Fruit fly (Drosophila melanogaster) whole organism, embryonic: Measurements from ENCODE around the gene CG8051.

ENCODE experiments used
- Aef1 ChIP-seq: fragments of 200-800 bp; sonication (Bioruptor generic); IDR thresholded peaks from 3 replicates; pipeline ENCODE4 v1.3.6; 2022; ENCODE audit warnings: missing biosample characterization, missing genetic modification characterization
- CG10147 ChIP-seq: fragments of 200-800 bp; sonication (Bioruptor generic); optimal IDR thresholded peaks from 2 replicates; lab custom pipeline; 2019; ENCODE audit warnings: missing biosample characterization, mild to moderate bottlenecking, missing genetic modification characterization, moderate library complexity
- CG10209 ChIP-seq: fragments of 200-800 bp; sonication (Bioruptor generic); optimal IDR thresholded peaks from 3 replicates; lab custom pipeline; 2017; ENCODE audit warnings: missing biosample characterization, mild to moderate bottlenecking, missing genetic modification characterization, missing genetic modification reagents
- CG10267 ChIP-seq: fragments of 200-800 bp; sonication (Bioruptor generic); optimal IDR thresholded peaks from 2 replicates; lab custom pipeline; 2018; ENCODE audit warnings: missing biosample characterization, mild to moderate bottlenecking, missing genetic modification characterization, moderate library complexity
- CG10321 ChIP-seq: fragments of 200-800 bp; sonication (Bioruptor generic); IDR thresholded peaks from 2 replicates; pipeline ENCODE4 v1.3.6; 2022; ENCODE audit warnings: missing biosample characterization, missing genetic modification characterization
- CG10366 ChIP-seq: fragments of 200-800 bp; sonication (Bioruptor generic); IDR thresholded peaks from 2 replicates; pipeline ENCODE4 v1.3.6; 2022; ENCODE audit warnings: missing biosample characterization, missing genetic modification characterization
- CG17612 ChIP-seq: fragments of 200-800 bp; sonication (Bioruptor generic); IDR thresholded peaks from 2 replicates; pipeline ENCODE4 v1.3.6; 2022; ENCODE audit warnings: missing biosample characterization, missing genetic modification characterization
- CG2889 ChIP-seq: fragments of 200-800 bp; sonication (Bioruptor generic); IDR thresholded peaks from 3 replicates; pipeline ENCODE4 v1.3.6; 2022; ENCODE audit warnings: missing biosample characterization, missing genetic modification characterization
- CG31365 ChIP-seq: fragments of 200-800 bp; sonication (Bioruptor generic); optimal IDR thresholded peaks from 2 replicates; lab custom pipeline; 2018; ENCODE audit warnings: missing biosample characterization, mild to moderate bottlenecking, missing genetic modification characterization
- CG3163 ChIP-seq: fragments of 200-800 bp; sonication (Bioruptor generic); optimal IDR thresholded peaks from 3 replicates; lab custom pipeline; 2016; ENCODE audit warnings: missing biosample characterization, missing genetic modification characterization
- CG32532 ChIP-seq: fragments of 200-800 bp; sonication (Bioruptor generic); IDR thresholded peaks from 2 replicates; pipeline ENCODE4 v1.3.6; 2022; ENCODE audit warnings: missing biosample characterization, missing genetic modification characterization
- CG32772 ChIP-seq: fragments of 200-800 bp; sonication (Bioruptor generic); IDR thresholded peaks from 2 replicates; pipeline ENCODE4 v1.3.6; 2022; ENCODE audit warnings: missing biosample characterization, missing genetic modification characterization
- CG4617 ChIP-seq: fragments of 200-800 bp; sonication (Bioruptor generic); optimal IDR thresholded peaks from 3 replicates; lab custom pipeline; 2016; ENCODE audit warnings: missing biosample characterization, missing genetic modification characterization, borderline replicate concordance
- CG6854 ChIP-seq: fragments of 200-800 bp; sonication (Bioruptor generic); optimal IDR thresholded peaks from 3 replicates; lab custom pipeline; 2017; ENCODE audit warnings: missing biosample characterization, mild to moderate bottlenecking, missing genetic modification characterization
- CG7372 ChIP-seq: fragments of 200-800 bp; sonication (Bioruptor generic); IDR thresholded peaks from 2 replicates; pipeline ENCODE4 v1.3.6; 2022; ENCODE audit warnings: missing biosample characterization, missing genetic modification characterization
- CG8290 ChIP-seq, 3 experiments: fragments of 200-800 bp; sonication (Bioruptor generic); optimal IDR thresholded peaks; 2 replicates each; lab custom pipeline; 2016 to 2019; ENCODE audit warnings: missing biosample characterization in 3 of 3, missing genetic modification characterization in 3 of 3, mild to moderate bottlenecking in 2 of 3, moderate library complexity in 1 of 3
- CG8765 ChIP-seq: fragments of 200-800 bp; sonication (Bioruptor generic); IDR thresholded peaks from 2 replicates; pipeline ENCODE4 v1.3.6; 2022; ENCODE audit warnings: missing biosample characterization, missing genetic modification characterization
- CG8924 ChIP-seq: fragments of 200-800 bp; optimal IDR thresholded peaks from 3 replicates; lab custom pipeline; 2019; ENCODE audit warnings: missing biosample characterization, mild to moderate bottlenecking, missing genetic modification characterization, moderate library complexity
- CG9437 ChIP-seq: fragments of 200-800 bp; sonication (Bioruptor generic); optimal IDR thresholded peaks from 2 replicates; lab custom pipeline; 2018; ENCODE audit warnings: missing biosample characterization, mild to moderate bottlenecking, missing genetic modification characterization
- CG9932 ChIP-seq: fragments of 200-800 bp; sonication (Bioruptor generic); IDR thresholded peaks from 2 replicates; pipeline ENCODE4 v1.3.6; 2022; ENCODE audit warnings: missing biosample characterization, missing genetic modification characterization
- D19B ChIP-seq: fragments of 200-800 bp; sonication (Bioruptor generic); optimal IDR thresholded peaks from 2 replicates; lab custom pipeline; 2017; ENCODE audit warnings: missing biosample characterization, mild to moderate bottlenecking, missing genetic modification characterization
- Dad ChIP-seq: fragments of 200-800 bp; sonication (Bioruptor generic); optimal IDR thresholded peaks from 3 replicates; lab custom pipeline; 2016; ENCODE audit warnings: missing biosample characterization, missing genetic modification characterization
- Ets97D ChIP-seq: fragments of 200-800 bp; sonication (Bioruptor generic); optimal IDR thresholded peaks from 3 replicates; lab custom pipeline; 2016; ENCODE audit warnings: missing biosample characterization, missing genetic modification characterization
- GATAe ChIP-seq: fragments of 200-800 bp; sonication (Bioruptor generic); conservative IDR thresholded peaks from 2 replicates; pipeline ENCODE4 v1.3.6; 2022; ENCODE audit warnings: missing biosample characterization, missing genetic modification characterization
- Gsc ChIP-seq: fragments of 200-800 bp; sonication (Bioruptor generic); IDR thresholded peaks from 2 replicates; pipeline ENCODE4 v1.3.6; 2022; ENCODE audit warnings: missing biosample characterization, missing genetic modification characterization
- Max ChIP-seq: fragments of 200-800 bp; sonication (Bioruptor generic); optimal IDR thresholded peaks from 2 replicates; lab custom pipeline; 2016; ENCODE audit warnings: missing biosample characterization, mild to moderate bottlenecking, missing genetic modification characterization
- Myb ChIP-seq: fragments of 200-800 bp; sonication (Bioruptor generic); optimal IDR thresholded peaks from 2 replicates; lab custom pipeline; 2016; ENCODE audit warnings: missing biosample characterization, missing genetic modification characterization
- NC2α ChIP-seq: fragments of 200-800 bp; sonication (Bioruptor generic); optimal IDR thresholded peaks from 2 replicates; lab custom pipeline; 2016; ENCODE audit warnings: missing biosample characterization, missing genetic modification characterization
- Nf-YA ChIP-seq: fragments of 200-800 bp; sonication (Bioruptor generic); IDR thresholded peaks from 2 replicates; pipeline ENCODE4 v1.3.6; 2022; ENCODE audit warnings: missing biosample characterization, missing genetic modification characterization
- Stat92E ChIP-seq, 3 experiments: fragments of >200 bp in 2 of 3; fragments of 200-800 bp in 1 of 3; sonication (Bioruptor generic) in 1 of 3; optimal IDR thresholded peaks; 2 replicates each; lab custom pipeline; 2017 to 2019; ENCODE audit warnings: missing biosample characterization in 3 of 3, missing genetic modification characterization in 3 of 3, mild to moderate bottlenecking in 1 of 3, moderate library complexity in 1 of 3
- Trl ChIP-seq, 3 experiments: fragments of >200 bp in 2 of 3; fragments of 200-800 bp in 1 of 3; sonication (Bioruptor generic) in 1 of 3; optimal IDR thresholded peaks; 2 replicates in 1 of 3; 3 replicates in 2 of 3; lab custom pipeline; 2016 to 2017; ENCODE audit warnings: missing biosample characterization in 1 of 3, missing genetic modification characterization in 1 of 3
- amos ChIP-seq: fragments of 200-800 bp; sonication (Bioruptor generic); IDR thresholded peaks from 2 replicates; pipeline ENCODE4 v1.3.6; 2022; ENCODE audit warnings: missing biosample characterization, missing genetic modification characterization; ENCODE audit not compliant: partially characterized antibody
- az2 ChIP-seq: fragments of 200-800 bp; sonication (Bioruptor generic); optimal IDR thresholded peaks from 3 replicates; lab custom pipeline; 2016; ENCODE audit warnings: missing biosample characterization, missing genetic modification characterization
- chif ChIP-seq, 2 experiments: fragments of 200-800 bp; sonication (Bioruptor generic); optimal IDR thresholded peaks; 3 replicates each; lab custom pipeline; 2016; ENCODE audit warnings: missing biosample characterization in 2 of 2, missing genetic modification characterization in 2 of 2
- croc ChIP-seq: fragments of 200-800 bp; sonication (Bioruptor generic); conservative IDR thresholded peaks from 3 replicates; pipeline ENCODE4 v1.3.6; 2022; ENCODE audit warnings: missing biosample characterization, missing genetic modification characterization
- danr ChIP-seq: fragments of 200-800 bp; sonication (Bioruptor generic); IDR thresholded peaks from 2 replicates; pipeline ENCODE4 v1.3.6; 2022; ENCODE audit warnings: missing biosample characterization, missing genetic modification characterization
- esg ChIP-seq: fragments of 200-800 bp; sonication (Bioruptor generic); conservative IDR thresholded peaks from 2 replicates; pipeline ENCODE4 v1.3.6; 2022; ENCODE audit warnings: missing biosample characterization, missing genetic modification characterization
- fru ChIP-seq: fragments of >200 bp; optimal IDR thresholded peaks from 2 replicates; lab custom pipeline; 2017
- gce ChIP-seq: fragments of 200-800 bp; sonication (Bioruptor generic); IDR thresholded peaks from 3 replicates; pipeline ENCODE4 v1.3.6; 2022; ENCODE audit warnings: missing biosample characterization, missing genetic modification characterization
- gcm ChIP-seq: fragments of 200-800 bp; sonication (Bioruptor generic); optimal IDR thresholded peaks from 2 replicates; lab custom pipeline; 2019; ENCODE audit warnings: missing biosample characterization, mild to moderate bottlenecking, missing genetic modification characterization, moderate library complexity
- hkb ChIP-seq, 2 experiments: fragments of 200-800 bp in 1 of 2; fragments of >200 bp in 1 of 2; sonication (Bioruptor generic) in 1 of 2; IDR thresholded peaks in 1 of 2; optimal IDR thresholded peaks in 1 of 2; 2 replicates each; pipeline versions ENCODE4 v1.3.6 to Lab custom; 2017 to 2022; ENCODE audit warnings: missing biosample characterization in 1 of 2, missing genetic modification characterization in 1 of 2
- nerfin-1 ChIP-seq: fragments of 200-800 bp; sonication (Bioruptor generic); optimal IDR thresholded peaks from 3 replicates; lab custom pipeline; 2019; ENCODE audit warnings: missing biosample characterization, mild to moderate bottlenecking, missing genetic modification characterization, moderate library complexity
- phol ChIP-seq: fragments of 200-800 bp; sonication (Bioruptor generic); optimal IDR thresholded peaks from 3 replicates; lab custom pipeline; 2018; ENCODE audit warnings: missing biosample characterization, mild to moderate bottlenecking, missing genetic modification characterization, moderate library complexity
- pnt ChIP-seq: fragments of 200-800 bp; sonication (Bioruptor generic); optimal IDR thresholded peaks from 3 replicates; lab custom pipeline; 2016; ENCODE audit warnings: missing biosample characterization, missing genetic modification characterization
- psq ChIP-seq: fragments of 200-800 bp; sonication (Bioruptor generic); optimal IDR thresholded peaks from 2 replicates; lab custom pipeline; 2017; ENCODE audit warnings: missing biosample characterization, missing genetic modification characterization
- rib ChIP-seq: fragments of 200-800 bp; sonication (Bioruptor generic); IDR thresholded peaks from 2 replicates; pipeline ENCODE4 v1.3.6; 2022; ENCODE audit warnings: missing biosample characterization, missing genetic modification characterization
- slbo ChIP-seq: fragments of 200-800 bp; sonication (Bioruptor generic); IDR thresholded peaks from 2 replicates; pipeline ENCODE4 v1.3.6; 2022; ENCODE audit warnings: missing biosample characterization, missing genetic modification characterization
- stwl ChIP-seq: fragments of 200-800 bp; sonication (Bioruptor generic); optimal IDR thresholded peaks from 3 replicates; lab custom pipeline; 2018; ENCODE audit warnings: missing biosample characterization, mild to moderate bottlenecking, missing genetic modification characterization, moderate library complexity
- unc-4 ChIP-seq: fragments of 200-800 bp; sonication (Bioruptor generic); IDR thresholded peaks from 2 replicates; pipeline ENCODE4 v1.3.6; 2022; ENCODE audit warnings: missing biosample characterization, missing genetic modification characterization; ENCODE audit not compliant: partially characterized antibody

The CG8051 gene

DNA sequence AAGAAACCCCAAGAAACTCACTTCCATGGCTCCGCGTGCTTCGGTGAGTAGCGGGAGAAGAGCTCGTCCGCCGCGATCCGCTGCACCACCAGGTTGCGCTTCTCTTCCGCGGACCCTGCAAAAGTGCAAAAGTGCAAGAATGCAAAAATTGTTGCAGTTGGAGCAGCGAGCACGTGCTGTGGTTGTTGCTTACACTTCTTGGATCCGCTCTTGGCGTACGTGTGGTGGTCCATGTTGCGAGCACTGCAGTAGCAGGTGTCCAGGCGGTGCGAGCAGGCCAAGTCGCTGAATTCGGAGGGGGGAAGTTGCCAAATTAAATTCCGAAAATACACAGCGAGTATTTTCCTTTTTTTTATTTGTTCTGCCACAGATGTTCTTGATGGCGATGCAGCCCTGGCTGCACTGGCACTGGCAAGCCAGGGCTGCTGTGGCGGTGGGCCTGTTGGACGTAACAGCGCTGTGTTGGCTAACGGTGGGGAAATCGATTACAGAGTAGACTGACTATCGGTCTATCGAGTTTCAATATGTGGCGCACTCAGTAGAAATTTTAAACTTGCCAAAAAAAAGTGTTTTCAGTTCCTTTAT, 39.1 kb downstream of the CG8051 start, which contains the start of gene CG8010 (continued):
- TF ChIP-seq CG10321 (GFP tag; lab: Robert Waterston, UW) = no peak
- peak; percentile 24; the same call in 1 of the 2 replicates for TF ChIP-seq CG10366 (GFP tag; lab: Robert Waterston, UW)
- TF ChIP-seq CG17612 (GFP tag; lab: Robert Waterston, UW) = no peak
- TF ChIP-seq amos (GFP tag; lab: Robert Waterston, UW) = peak; percentile 41; the same call in 1 of the 2 replicates
- peak; percentile 40 for TF ChIP-seq CG10267 (tag; lab: Kevin White, UChicago)
- peak; percentile 55; the same call in 1 of the 2 replicates for TF ChIP-seq rib (GFP tag; lab: Robert Waterston, UW)
- TF ChIP-seq NC2α (GFP tag; lab: Kevin White, UChicago) = no peak
- no peak for TF ChIP-seq danr (GFP tag; lab: Robert Waterston, UW)
- peak; percentile 56 for TF ChIP-seq CG9932
- TF ChIP-seq CG8765 (GFP tag; lab: Robert Waterston, UW) = no peak
- TF ChIP-seq Trl (optimal IDR thresholded peaks at IDR 0.05; lab: Kevin White, UChicago) = no peak
- TF ChIP-seq Trl (GFP tag; optimal IDR thresholded peaks at IDR 0.05; lab: Kevin White, UChicago) = peak; percentile 9
- TF ChIP-seq esg (GFP tag; lab: Robert Waterston, UW) = no peak
- TF ChIP-seq CG6854 (GFP tag; lab: Kevin White, UChicago) = no peak
- TF ChIP-seq CG8290 (GFP tag; optimal IDR thresholded peaks at IDR 0.05; lab: Kevin White, UChicago) = no peak
- no peak for TF ChIP-seq CG8290 (tag; optimal IDR thresholded peaks at IDR 0.05; lab: Kevin White, UChicago)
- no peak for TF ChIP-seq CG10147
- TF ChIP-seq stwl (tag; lab: Kevin White, UChicago) = peak; percentile 47
- peak; percentile 33; the same call in 1 of the 2 replicates for TF ChIP-seq CG32532 (GFP tag; lab: Robert Waterston, UW)
- TF ChIP-seq CG8924 (tag; lab: Kevin White, UChicago) = peak; percentile 15
- peak; percentile 47; the same call in 1 of the 2 replicates for TF ChIP-seq unc-4
- TF ChIP-seq CG4617 (GFP tag; lab: Kevin White, UChicago) = peak; percentile 32
- peak; percentile 4 for TF ChIP-seq phol (tag; lab: Kevin White, UChicago)
- TF ChIP-seq slbo (GFP tag; lab: Robert Waterston, UW) = peak; percentile 47
- no peak for TF ChIP-seq hkb (optimal IDR thresholded peaks at IDR 0.05; lab: Kevin White, UChicago)
- TF ChIP-seq hkb (GFP tag; IDR thresholded peaks at IDR 0.05; lab: Robert Waterston, UW) = peak; percentile 34; the same call in 1 of the 2 replicates
- TF ChIP-seq GATAe = no peak
- peak; percentile 14 for TF ChIP-seq nerfin-1 (tag; lab: Kevin White, UChicago)
- TF ChIP-seq CG32772 = peak; percentile 42; the same call in 1 of the 2 replicates
- peak; percentile 11 for TF ChIP-seq Ets97D (GFP tag; lab: Kevin White, UChicago)
- peak; percentile 22 for TF ChIP-seq Max (GFP tag; lab: Kevin White, UChicago)
- TF ChIP-seq CG7372 = no peak
- TF ChIP-seq chif (GFP tag; optimal IDR thresholded peaks at IDR 0.05; lab: Kevin White, UChicago) = no peak
- TF ChIP-seq fru (lab: Kevin White, UChicago) = no peak
- TF ChIP-seq CG3163 (GFP tag; lab: Kevin White, UChicago) = peak; percentile 19
- peak; percentile 2 for TF ChIP-seq az2 (GFP tag; lab: Kevin White, UChicago)
- peak; percentile 2 for TF ChIP-seq Myb (GFP tag; lab: Kevin White, UChicago)
- no peak for TF ChIP-seq Dad (GFP tag; lab: Kevin White, UChicago)

DNA sequence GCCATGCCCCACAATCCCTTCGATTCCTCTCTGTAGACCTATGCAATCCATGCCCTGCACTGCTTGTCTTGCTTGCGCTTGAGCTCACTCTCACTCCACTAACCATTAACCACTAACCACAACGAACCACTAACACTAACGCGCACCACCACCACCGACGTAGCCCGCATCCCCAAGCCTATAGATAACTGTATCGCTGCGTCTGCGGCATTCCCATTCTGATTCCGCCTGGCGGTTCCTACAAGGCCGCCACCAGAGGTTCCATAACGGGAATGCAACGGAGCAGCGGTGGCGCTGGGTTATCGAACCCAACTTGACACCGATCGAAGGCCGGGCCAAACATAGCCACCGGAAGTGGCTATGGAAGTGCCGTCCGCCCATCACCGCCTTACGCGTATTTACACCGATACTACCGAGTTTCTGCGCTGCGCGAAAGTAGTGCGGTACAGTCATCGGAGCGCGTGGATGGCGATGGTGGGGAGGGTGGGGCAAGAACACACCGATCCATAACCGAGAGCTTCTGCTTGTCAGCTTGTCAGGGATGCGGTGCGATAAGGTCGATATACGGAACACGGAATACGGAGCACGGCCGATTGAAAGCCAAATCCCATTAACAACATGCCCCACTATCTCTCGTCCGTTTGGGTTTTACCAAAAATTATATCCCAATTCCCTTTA, 41.8 kb downstream of the CG8051 start:
- TF ChIP-seq Nf-YA (GFP tag; lab: Robert Waterston, UW) (no peak), CG2889 (GFP tag; lab: Robert Waterston, UW) (no peak), Stat92E (GFP tag; optimal IDR thresholded peaks at IDR 0.05; lab: Kevin White, UChicago) (no peak), croc (GFP tag; lab: Robert Waterston, UW) (no peak), gcm (GFP tag; lab: Kevin White, UChicago) (peak; percentile 60), gce (GFP tag; lab: Robert Waterston, UW) (no peak), CG31365 (no peak), Gsc (GFP tag; lab: Robert Waterston, UW) (no peak), Aef1 (GFP tag; lab: Robert Waterston, UW) (no peak), CG10209 (no peak), D19B (GFP tag; lab: Kevin White, UChicago) (no peak), pnt (GFP tag; lab: Kevin White, UChicago) (no peak), CG9437 (GFP tag; lab: Kevin White, UChicago) (no peak), psq (GFP tag; lab: Kevin White, UChicago) (no peak)
